Fruit fly (Drosophila melanogaster) whole organism, embryonic: ENCODE data around the gene in.

Source experiments
- BtbVII ChIP-seq: fragments of 200-800 bp; sonication (Bioruptor generic); optimal IDR thresholded peaks from 3 replicates; lab custom pipeline; 2017; ENCODE audit warnings: missing biosample characterization, mild to moderate bottlenecking, missing genetic modification characterization
- C15 ChIP-seq: fragments of 200-800 bp; sonication (Bioruptor generic); IDR thresholded peaks from 3 replicates; pipeline ENCODE4 v1.3.6; 2022; ENCODE audit warnings: missing biosample characterization, missing genetic modification characterization
- CG10209 ChIP-seq: fragments of 200-800 bp; sonication (Bioruptor generic); optimal IDR thresholded peaks from 3 replicates; lab custom pipeline; 2017; ENCODE audit warnings: missing biosample characterization, mild to moderate bottlenecking, missing genetic modification characterization, missing genetic modification reagents
- CG10366 ChIP-seq: fragments of 200-800 bp; sonication (Bioruptor generic); IDR thresholded peaks from 2 replicates; pipeline ENCODE4 v1.3.6; 2022; ENCODE audit warnings: missing biosample characterization, missing genetic modification characterization
- CG17568 ChIP-seq: fragments of 200-800 bp; sonication (Bioruptor generic); optimal IDR thresholded peaks from 2 replicates; lab custom pipeline; 2018; ENCODE audit warnings: missing biosample characterization, mild to moderate bottlenecking, missing genetic modification characterization, moderate library complexity
- CG6765 ChIP-seq: fragments of 200-800 bp; sonication (Bioruptor generic); optimal IDR thresholded peaks from 3 replicates; lab custom pipeline; 2017; ENCODE audit warnings: missing biosample characterization, mild to moderate bottlenecking, missing genetic modification characterization
- CG6854 ChIP-seq: fragments of 200-800 bp; sonication (Bioruptor generic); optimal IDR thresholded peaks from 3 replicates; lab custom pipeline; 2017; ENCODE audit warnings: missing biosample characterization, mild to moderate bottlenecking, missing genetic modification characterization
- CG7271 ChIP-seq: fragments of 200-800 bp; sonication (Bioruptor generic); optimal IDR thresholded peaks from 2 replicates; lab custom pipeline; 2018; ENCODE audit warnings: missing biosample characterization, mild to moderate bottlenecking, missing genetic modification characterization, moderate library complexity
- CG7839 ChIP-seq: fragments of 200-800 bp; sonication (Bioruptor generic); optimal IDR thresholded peaks from 3 replicates; lab custom pipeline; 2018; ENCODE audit warnings: missing biosample characterization, mild to moderate bottlenecking, missing genetic modification characterization, moderate library complexity
- CG9932 ChIP-seq: fragments of 200-800 bp; sonication (Bioruptor generic); IDR thresholded peaks from 2 replicates; pipeline ENCODE4 v1.3.6; 2022; ENCODE audit warnings: missing biosample characterization, missing genetic modification characterization
- Dref ChIP-seq: fragments of 200-800 bp; sonication (Bioruptor generic); IDR thresholded peaks from 2 replicates; pipeline ENCODE4 v1.3.6; 2022; ENCODE audit warnings: missing biosample characterization, missing genetic modification characterization
- Fer1 ChIP-seq: fragments of 200-800 bp; sonication (Bioruptor generic); optimal IDR thresholded peaks from 2 replicates; lab custom pipeline; 2017; ENCODE audit warnings: missing biosample characterization, mild to moderate bottlenecking, missing genetic modification characterization
- GATAe ChIP-seq: fragments of 200-800 bp; sonication (Bioruptor generic); conservative IDR thresholded peaks from 2 replicates; pipeline ENCODE4 v1.3.6; 2022; ENCODE audit warnings: missing biosample characterization, missing genetic modification characterization
- Neu2 ChIP-seq: fragments of 200-800 bp; sonication (Bioruptor generic); optimal IDR thresholded peaks from 3 replicates; lab custom pipeline; 2016; ENCODE audit warnings: missing biosample characterization, missing genetic modification characterization, borderline replicate concordance
- amos ChIP-seq: fragments of 200-800 bp; sonication (Bioruptor generic); IDR thresholded peaks from 2 replicates; pipeline ENCODE4 v1.3.6; 2022; ENCODE audit warnings: missing biosample characterization, missing genetic modification characterization; ENCODE audit not compliant: partially characterized antibody
- bcd ChIP-seq: fragments of 200-800 bp; sonication (Bioruptor generic); optimal IDR thresholded peaks from 2 replicates; lab custom pipeline; 2017; ENCODE audit warnings: missing biosample characterization, mild to moderate bottlenecking, missing genetic modification characterization
- btn ChIP-seq: fragments of 200-800 bp; sonication (Bioruptor generic); optimal IDR thresholded peaks from 2 replicates; lab custom pipeline; 2016; ENCODE audit warnings: missing biosample characterization, missing genetic modification characterization
- ci ChIP-seq: fragments of 200-800 bp; sonication (Bioruptor generic); IDR thresholded peaks from 3 replicates; pipeline ENCODE4 v1.3.6; 2022; ENCODE audit warnings: missing biosample characterization, missing genetic modification characterization
- exex ChIP-seq: fragments of 200-800 bp; sonication (Bioruptor generic); optimal IDR thresholded peaks from 4 replicates; lab custom pipeline; 2018; ENCODE audit warnings: missing biosample characterization, mild to moderate bottlenecking, missing genetic modification characterization, moderate library complexity
- knrl ChIP-seq: fragments of 200-800 bp; sonication (Bioruptor generic); IDR thresholded peaks from 3 replicates; pipeline ENCODE4 v1.3.6; 2022; ENCODE audit warnings: missing biosample characterization, missing genetic modification characterization; ENCODE audit not compliant: partially characterized antibody
- lola ChIP-seq, 3 experiments: fragments of >200 bp in 2 of 3; fragments of 200-800 bp in 1 of 3; sonication (Bioruptor generic) in 1 of 3; optimal IDR thresholded peaks; 2 replicates each; lab custom pipeline; 2017 to 2019; ENCODE audit warnings: missing biosample characterization in 3 of 3, missing genetic modification characterization in 3 of 3, mild to moderate bottlenecking in 1 of 3, moderate library complexity in 1 of 3
- mirr ChIP-seq: fragments of 200-800 bp; sonication (Bioruptor generic); optimal IDR thresholded peaks from 3 replicates; lab custom pipeline; 2018; ENCODE audit warnings: missing biosample characterization, mild to moderate bottlenecking, missing genetic modification characterization
- mld ChIP-seq: fragments of 200-800 bp; sonication (Bioruptor generic); IDR thresholded peaks from 3 replicates; pipeline ENCODE4 v1.3.6; 2022; ENCODE audit warnings: missing biosample characterization, missing genetic modification characterization; ENCODE audit not compliant: partially characterized antibody
- schlank ChIP-seq: fragments of 200-800 bp; sonication (Bioruptor generic); optimal IDR thresholded peaks from 2 replicates; lab custom pipeline; 2018; ENCODE audit warnings: missing biosample characterization, mild to moderate bottlenecking, missing genetic modification characterization
- sd ChIP-seq: fragments of 200-800 bp; sonication (Bioruptor generic); optimal IDR thresholded peaks from 3 replicates; lab custom pipeline; 2018; ENCODE audit warnings: missing biosample characterization, mild to moderate bottlenecking, missing genetic modification characterization, moderate library complexity
- stwl ChIP-seq: fragments of 200-800 bp; sonication (Bioruptor generic); optimal IDR thresholded peaks from 3 replicates; lab custom pipeline; 2018; ENCODE audit warnings: missing biosample characterization, mild to moderate bottlenecking, missing genetic modification characterization, moderate library complexity

The in gene

dm6 chr3L:20410780-20411179 is 43.8 kb downstream of the in start (continued):
- TF ChIP-seq GATAe (no peak), CG17568 (peak; percentile 23), ci (GFP tag; lab: Robert Waterston, UW) (peak; percentile 7; the same call in 1 of the 3 replicates), mirr (GFP tag; lab: Kevin White, UChicago) (peak; percentile 26), exex (peak; percentile 53), sd (tag; lab: Kevin White, UChicago) (peak; percentile 26), CG9932 (GFP tag; lab: Robert Waterston, UW) (no peak), CG7271 (tag; lab: Kevin White, UChicago) (no peak), BtbVII (GFP tag; lab: Kevin White, UChicago) (no peak)

DNA sequence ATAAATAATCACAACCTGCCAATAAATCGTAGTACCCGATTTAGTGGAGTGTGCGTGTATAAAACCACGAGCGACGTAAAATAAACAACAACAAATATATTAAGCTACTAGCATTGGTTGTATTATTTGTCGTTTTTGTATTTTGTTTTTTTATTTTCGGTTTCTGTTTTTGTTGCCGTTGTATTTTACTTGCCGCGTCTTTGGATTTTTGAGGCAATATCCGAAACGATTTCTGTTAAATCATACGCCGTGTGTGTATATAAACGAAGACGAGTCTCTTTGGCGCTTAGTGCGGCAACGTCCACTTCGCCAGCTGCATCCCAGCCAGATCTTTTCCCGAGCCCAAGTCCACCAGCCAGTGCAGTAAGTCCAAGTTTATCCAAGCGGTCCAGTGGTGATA is 46.3 kb downstream of the in start, which contains the start of gene zye:
Gene zye (plus strand): TSS at position 301 of the 400 bp plus-strand sequence.
- TF ChIP-seq btn (no peak), CG6854 (GFP tag; lab: Kevin White, UChicago) (no peak), CG10366 (GFP tag; lab: Robert Waterston, UW) (no peak), bcd (GFP tag; lab: Kevin White, UChicago) (no peak), CG7839 (tag; lab: Kevin White, UChicago) (no peak), knrl (no peak), schlank (no peak), Fer1 (GFP tag; lab: Kevin White, UChicago) (no peak), mld (no peak), Neu2 (GFP tag; lab: Kevin White, UChicago) (no peak), amos (GFP tag; lab: Robert Waterston, UW) (no peak), Dref (GFP tag; lab: Robert Waterston, UW) (no peak), C15 (GFP tag; lab: Robert Waterston, UW) (no peak), lola (GFP tag; optimal IDR thresholded peaks at IDR 0.05; lab: Kevin White, UChicago) (no peak), stwl (tag; lab: Kevin White, UChicago) (no peak), CG10209 (GFP tag; lab: Kevin White, UChicago) (no peak), CG6765 (GFP tag; lab: Kevin White, UChicago) (no peak)
